Fruit fly (Drosophila melanogaster) whole organism, embryonic: ENCODE data around the gene Doa.

Experiments used
- ATbp ChIP-seq: fragments of 200-800 bp; sonication (Bioruptor generic); optimal IDR thresholded peaks from 2 replicates; lab custom pipeline; 2017; ENCODE audit warnings: missing biosample characterization, mild to moderate bottlenecking, missing genetic modification characterization, missing genetic modification reagents
- Ada2b ChIP-seq: fragments of 200-800 bp; sonication (Bioruptor generic); IDR thresholded peaks from 2 replicates; pipeline ENCODE4 v1.3.6; 2022; ENCODE audit warnings: missing biosample characterization, missing genetic modification characterization
- CG10321 ChIP-seq: fragments of 200-800 bp; sonication (Bioruptor generic); IDR thresholded peaks from 2 replicates; pipeline ENCODE4 v1.3.6; 2022; ENCODE audit warnings: missing biosample characterization, missing genetic modification characterization
- CG10654 ChIP-seq: fragments of 200-800 bp; sonication (Bioruptor generic); optimal IDR thresholded peaks from 2 replicates; lab custom pipeline; 2016; ENCODE audit warnings: missing biosample characterization, missing genetic modification characterization
- CG11504 ChIP-seq: fragments of 200-800 bp; sonication (Bioruptor generic); optimal IDR thresholded peaks from 3 replicates; lab custom pipeline; 2019; ENCODE audit warnings: missing biosample characterization, mild to moderate bottlenecking, missing genetic modification characterization, moderate library complexity
- CG12391 ChIP-seq: fragments of 200-800 bp; sonication (Bioruptor generic); optimal IDR thresholded peaks from 3 replicates; lab custom pipeline; 2018; ENCODE audit warnings: missing biosample characterization, mild to moderate bottlenecking, missing genetic modification characterization, moderate library complexity
- CG12744 ChIP-seq: fragments of 200-800 bp; sonication (Bioruptor generic); optimal IDR thresholded peaks from 2 replicates; lab custom pipeline; 2016; ENCODE audit warnings: missing biosample characterization, missing genetic modification characterization
- CG13123 ChIP-seq: fragments of 200-800 bp; sonication (Bioruptor generic); optimal IDR thresholded peaks from 2 replicates; lab custom pipeline; 2016; ENCODE audit warnings: missing biosample characterization, missing genetic modification characterization
- CG13287 ChIP-seq: fragments of 200-800 bp; sonication (Bioruptor generic); IDR thresholded peaks from 2 replicates; pipeline ENCODE4 v1.3.6; 2022; ENCODE audit warnings: missing biosample characterization, missing genetic modification characterization; ENCODE audit not compliant: partially characterized antibody
- CG15514 ChIP-seq: fragments of 200-800 bp; sonication (Bioruptor generic); optimal IDR thresholded peaks from 3 replicates; lab custom pipeline; 2017; ENCODE audit warnings: missing biosample characterization, missing genetic modification characterization, mild to moderate bottlenecking, moderate library complexity, missing genetic modification reagents
- CG15696 ChIP-seq: fragments of 200-800 bp; sonication (Bioruptor generic); optimal IDR thresholded peaks from 2 replicates; lab custom pipeline; 2019; ENCODE audit warnings: missing biosample characterization, mild to moderate bottlenecking, missing genetic modification characterization, moderate library complexity
- CG16815 ChIP-seq: fragments of 200-800 bp; sonication (Bioruptor generic); optimal IDR thresholded peaks from 3 replicates; lab custom pipeline; 2017; ENCODE audit warnings: missing biosample characterization, mild to moderate bottlenecking, missing genetic modification characterization
- CG2129 ChIP-seq: fragments of 200-800 bp; sonication (Bioruptor generic); IDR thresholded peaks from 2 replicates; pipeline ENCODE4 v1.3.6; 2022; ENCODE audit warnings: missing biosample characterization, missing genetic modification characterization; ENCODE audit not compliant: partially characterized antibody
- CG2678 ChIP-seq: fragments of 200-800 bp; sonication (Bioruptor generic); optimal IDR thresholded peaks from 3 replicates; lab custom pipeline; 2019; ENCODE audit warnings: missing biosample characterization, mild to moderate bottlenecking, missing genetic modification characterization, moderate library complexity
- CG30020 ChIP-seq: fragments of 200-800 bp; optimal IDR thresholded peaks from 2 replicates; lab custom pipeline; 2019; ENCODE audit warnings: missing biosample characterization, mild to moderate bottlenecking, missing genetic modification characterization, moderate library complexity
- CG4328 ChIP-seq: fragments of 200-800 bp; sonication (Bioruptor generic); optimal IDR thresholded peaks from 3 replicates; lab custom pipeline; 2017; ENCODE audit warnings: missing biosample characterization, missing genetic modification reagents, missing genetic modification characterization
- CG7839 ChIP-seq: fragments of 200-800 bp; sonication (Bioruptor generic); optimal IDR thresholded peaks from 3 replicates; lab custom pipeline; 2018; ENCODE audit warnings: missing biosample characterization, mild to moderate bottlenecking, missing genetic modification characterization, moderate library complexity
- CG9215 ChIP-seq: fragments of 200-800 bp; sonication (Bioruptor generic); IDR thresholded peaks from 2 replicates; pipeline ENCODE4 v1.3.6; 2022; ENCODE audit warnings: missing biosample characterization, missing genetic modification characterization
- D19A ChIP-seq: fragments of 200-800 bp; optimal IDR thresholded peaks from 3 replicates; lab custom pipeline; 2019; ENCODE audit warnings: missing biosample characterization, mild to moderate bottlenecking, missing genetic modification characterization, moderate library complexity
- Dref ChIP-seq: fragments of 200-800 bp; sonication (Bioruptor generic); IDR thresholded peaks from 2 replicates; pipeline ENCODE4 v1.3.6; 2022; ENCODE audit warnings: missing biosample characterization, missing genetic modification characterization
- Eip74EF ChIP-seq, 2 experiments: fragments of 200-800 bp in 1 of 2; fragments of >200 bp in 1 of 2; sonication (Bioruptor generic) in 1 of 2; optimal IDR thresholded peaks; 2 replicates each; lab custom pipeline; 2017 to 2019; ENCODE audit warnings: missing biosample characterization in 2 of 2, missing genetic modification characterization in 2 of 2, mild to moderate bottlenecking in 1 of 2, moderate library complexity in 1 of 2
- Hsf ChIP-seq: fragments of 200-800 bp; sonication (Bioruptor generic); optimal IDR thresholded peaks from 3 replicates; lab custom pipeline; 2016; ENCODE audit warnings: missing biosample characterization, missing genetic modification characterization
- Lim3 ChIP-seq: fragments of 200-800 bp; sonication (Bioruptor generic); IDR thresholded peaks from 2 replicates; pipeline ENCODE4 v1.3.6; 2022; ENCODE audit warnings: missing biosample characterization, missing genetic modification characterization
- Oaz ChIP-seq: fragments of 200-800 bp; sonication (Bioruptor generic); IDR thresholded peaks from 2 replicates; pipeline ENCODE4 v1.3.6; 2022; ENCODE audit warnings: missing biosample characterization, missing genetic modification characterization
- Ptx1 ChIP-seq: fragments of 200-800 bp; sonication (Bioruptor generic); IDR thresholded peaks from 2 replicates; pipeline ENCODE4 v1.3.6; 2022; ENCODE audit warnings: missing biosample characterization, missing genetic modification characterization
- Xbp1 ChIP-seq: fragments of 200-800 bp; sonication (Bioruptor generic); optimal IDR thresholded peaks from 3 replicates; lab custom pipeline; 2016; ENCODE audit warnings: missing biosample characterization, mild to moderate bottlenecking, missing genetic modification characterization
- ab ChIP-seq: fragments of 200-800 bp; sonication (Bioruptor generic); optimal IDR thresholded peaks from 2 replicates; lab custom pipeline; 2016; ENCODE audit warnings: missing biosample characterization, missing genetic modification characterization
- abd-A ChIP-seq: fragments of 200-800 bp; sonication (Bioruptor generic); optimal IDR thresholded peaks from 3 replicates; lab custom pipeline; 2019; ENCODE audit warnings: missing biosample characterization, mild to moderate bottlenecking, missing genetic modification characterization, moderate library complexity
- crc ChIP-seq: fragments of 200-800 bp; sonication (Bioruptor generic); optimal IDR thresholded peaks from 2 replicates; lab custom pipeline; 2016; ENCODE audit warnings: missing biosample characterization, missing genetic modification characterization
- dati ChIP-seq: fragments of 200-800 bp; sonication (Bioruptor generic); IDR thresholded peaks from 2 replicates; pipeline ENCODE4 v1.3.6; 2022; ENCODE audit warnings: missing biosample characterization, missing genetic modification characterization
- dm ChIP-seq: fragments of 200-800 bp; sonication (Bioruptor generic); optimal IDR thresholded peaks from 3 replicates; lab custom pipeline; 2016; ENCODE audit warnings: missing biosample characterization, missing genetic modification characterization
- ems ChIP-seq: fragments of 200-800 bp; sonication (Bioruptor generic); optimal IDR thresholded peaks from 3 replicates; lab custom pipeline; 2016; ENCODE audit warnings: missing biosample characterization, missing genetic modification characterization
- exex ChIP-seq: fragments of 200-800 bp; sonication (Bioruptor generic); optimal IDR thresholded peaks from 4 replicates; lab custom pipeline; 2018; ENCODE audit warnings: missing biosample characterization, mild to moderate bottlenecking, missing genetic modification characterization, moderate library complexity
- gce ChIP-seq: fragments of 200-800 bp; sonication (Bioruptor generic); IDR thresholded peaks from 3 replicates; pipeline ENCODE4 v1.3.6; 2022; ENCODE audit warnings: missing biosample characterization, missing genetic modification characterization
- hkb ChIP-seq, 2 experiments: fragments of 200-800 bp in 1 of 2; fragments of >200 bp in 1 of 2; sonication (Bioruptor generic) in 1 of 2; IDR thresholded peaks in 1 of 2; optimal IDR thresholded peaks in 1 of 2; 2 replicates each; pipeline versions ENCODE4 v1.3.6 to Lab custom; 2017 to 2022; ENCODE audit warnings: missing biosample characterization in 1 of 2, missing genetic modification characterization in 1 of 2
- luna ChIP-seq: fragments of 200-800 bp; sonication (Bioruptor generic); optimal IDR thresholded peaks from 2 replicates; lab custom pipeline; 2016; ENCODE audit warnings: missing biosample characterization, missing genetic modification characterization
- pum ChIP-seq: fragments of 200-800 bp; sonication (Bioruptor generic); optimal IDR thresholded peaks from 2 replicates; lab custom pipeline; 2016; ENCODE audit warnings: missing biosample characterization, missing genetic modification characterization
- repo ChIP-seq: fragments of 200-800 bp; sonication (Bioruptor generic); optimal IDR thresholded peaks from 2 replicates; lab custom pipeline; 2016; ENCODE audit warnings: missing biosample characterization, missing genetic modification characterization
- rib ChIP-seq: fragments of 200-800 bp; sonication (Bioruptor generic); IDR thresholded peaks from 2 replicates; pipeline ENCODE4 v1.3.6; 2022; ENCODE audit warnings: missing biosample characterization, missing genetic modification characterization
- sd ChIP-seq: fragments of 200-800 bp; sonication (Bioruptor generic); optimal IDR thresholded peaks from 3 replicates; lab custom pipeline; 2018; ENCODE audit warnings: missing biosample characterization, mild to moderate bottlenecking, missing genetic modification characterization, moderate library complexity
- shn ChIP-seq: fragments of 200-800 bp; sonication (Bioruptor generic); optimal IDR thresholded peaks from 3 replicates; lab custom pipeline; 2016; ENCODE audit warnings: missing biosample characterization, missing genetic modification characterization
- stc ChIP-seq: fragments of 200-800 bp; sonication (Bioruptor generic); IDR thresholded peaks from 2 replicates; pipeline ENCODE4 v1.3.6; 2022; ENCODE audit warnings: missing biosample characterization, missing genetic modification characterization
- tgo ChIP-seq: fragments of 200-800 bp; sonication (Bioruptor generic); IDR thresholded peaks from 3 replicates; pipeline ENCODE4 v1.3.6; 2022; ENCODE audit warnings: missing biosample characterization, missing genetic modification characterization
- trh ChIP-seq: fragments of 200-800 bp; sonication (Bioruptor generic); optimal IDR thresholded peaks from 2 replicates; lab custom pipeline; 2016; ENCODE audit warnings: missing biosample characterization, missing genetic modification characterization
- twi ChIP-seq: fragments of 200-800 bp; optimal IDR thresholded peaks from 2 replicates; lab custom pipeline; 2019; ENCODE audit warnings: missing biosample characterization, mild to moderate bottlenecking, missing genetic modification characterization, moderate library complexity
- vnd ChIP-seq: fragments of 200-800 bp; sonication (Bioruptor generic); IDR thresholded peaks from 3 replicates; pipeline ENCODE4 v1.3.6; 2022; ENCODE audit warnings: missing biosample characterization, missing genetic modification characterization; ENCODE audit not compliant: partially characterized antibody
- wdn ChIP-seq: fragments of 200-800 bp; sonication (Bioruptor generic); IDR thresholded peaks from 2 replicates; pipeline ENCODE4 v1.3.6; 2022; ENCODE audit warnings: missing biosample characterization, missing genetic modification characterization
- wek ChIP-seq: fragments of 200-800 bp; sonication (Bioruptor generic); optimal IDR thresholded peaks from 3 replicates; lab custom pipeline; 2018; ENCODE audit warnings: missing biosample characterization, mild to moderate bottlenecking, missing genetic modification characterization, moderate library complexity
- z ChIP-seq: fragments of 200-800 bp; sonication (Bioruptor generic); IDR thresholded peaks from 3 replicates; pipeline ENCODE4 v1.3.6; 2022; ENCODE audit warnings: missing biosample characterization, missing genetic modification characterization

Doa gene

DNA sequence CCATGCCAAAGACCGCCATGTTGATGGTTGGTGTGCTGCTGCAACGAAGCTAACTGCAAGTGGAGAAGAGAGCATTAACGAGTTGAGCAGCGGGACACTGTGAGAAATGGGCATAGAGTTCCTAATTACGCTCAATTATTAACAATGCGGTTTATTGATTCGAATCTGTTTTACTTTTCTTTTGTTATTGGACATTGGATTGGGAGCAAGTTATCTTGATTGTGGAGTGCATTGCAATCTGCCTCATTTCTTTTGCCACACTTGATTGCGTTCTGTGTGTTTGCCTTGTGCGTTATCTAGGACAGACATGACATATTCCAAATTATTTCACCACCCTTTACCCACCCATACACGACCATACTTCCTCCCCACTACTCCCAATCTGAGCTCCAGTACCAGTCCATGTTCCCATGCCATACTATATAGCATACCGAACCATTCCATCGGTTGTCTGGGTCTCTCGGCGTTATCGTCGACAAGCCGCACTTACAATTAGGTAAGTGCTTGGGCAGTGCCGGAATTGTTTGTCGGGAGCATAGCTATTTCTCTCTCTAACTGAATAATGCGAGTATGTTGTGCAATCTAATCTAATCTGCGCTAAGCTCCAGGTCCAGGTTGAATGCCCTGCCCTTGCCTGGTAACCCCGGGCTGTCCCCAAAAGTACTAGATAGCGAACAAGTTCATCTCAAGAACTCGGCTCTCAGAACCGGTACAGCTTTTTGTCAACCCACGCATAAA is 30.4 kb upstream of the Doa start (continued):
- TF ChIP-seq trh (GFP tag; lab: Kevin White, UChicago) (no peak), CG15696 (tag; lab: Kevin White, UChicago) (peak; percentile 1), pum (GFP tag; lab: Kevin White, UChicago) (peak; percentile 34), CG10654 (no peak), Ada2b (GFP tag; lab: Robert Waterston, UW) (0 out of 2 replicates have a peak, but pooled peaks have one; percentile 31), CG15514 (no peak), CG13287 (GFP tag; lab: Robert Waterston, UW) (no peak), twi (tag; lab: Kevin White, UChicago) (peak; percentile 23), luna (GFP tag; lab: Kevin White, UChicago) (no peak), CG2129 (GFP tag; lab: Robert Waterston, UW) (no peak), Ptx1 (GFP tag; lab: Robert Waterston, UW) (peak; percentile 64), wdn (GFP tag; lab: Robert Waterston, UW) (no peak), CG16815 (no peak), CG7839 (peak; percentile 58), dm (GFP tag; lab: Kevin White, UChicago) (no peak), z (no peak), hkb (optimal IDR thresholded peaks at IDR 0.05; lab: Kevin White, UChicago) (no peak), hkb (GFP tag; IDR thresholded peaks at IDR 0.05; lab: Robert Waterston, UW) (peak; percentile 40; the same call in 1 of the 2 replicates), abd-A (tag; lab: Kevin White, UChicago) (no peak), CG13123 (no peak), CG12744 (GFP tag; lab: Kevin White, UChicago) (no peak), Xbp1 (GFP tag; lab: Kevin White, UChicago) (peak; percentile 44), Oaz (0 out of 2 replicates have a peak, but pooled peaks have one; percentile 7), Dref (GFP tag; lab: Robert Waterston, UW) (no peak), shn (GFP tag; lab: Kevin White, UChicago) (peak; percentile 2), gce (GFP tag; lab: Robert Waterston, UW) (no peak), wek (no peak), Hsf (GFP tag; lab: Kevin White, UChicago) (no peak), Lim3 (GFP tag; lab: Robert Waterston, UW) (no peak), CG11504 (peak; percentile 58), stc (GFP tag; lab: Robert Waterston, UW) (peak; percentile 67; the same call in 1 of the 2 replicates), sd (tag; lab: Kevin White, UChicago) (no peak), CG4328 (no peak), repo (GFP tag; lab: Kevin White, UChicago) (no peak), CG10321 (GFP tag; lab: Robert Waterston, UW) (no peak), D19A (peak; percentile 33), dati (GFP tag; lab: Robert Waterston, UW) (no peak), exex (no peak), CG12391 (tag; lab: Kevin White, UChicago) (peak; percentile 45), tgo (GFP tag; lab: Robert Waterston, UW) (peak; percentile 33; the same call in 1 of the 3 replicates), CG2678 (tag; lab: Kevin White, UChicago) (peak; percentile 58), ab (GFP tag; lab: Kevin White, UChicago) (no peak), ATbp (peak; percentile 51), rib (no peak), CG30020 (no peak), vnd (GFP tag; lab: Robert Waterston, UW) (no peak), crc (GFP tag; lab: Kevin White, UChicago) (no peak), ems (GFP tag; lab: Kevin White, UChicago) (peak; percentile 7), Eip74EF (GFP tag; optimal IDR thresholded peaks at IDR 0.05; lab: Kevin White, UChicago) (no peak), CG9215 (GFP tag; lab: Robert Waterston, UW) (peak; percentile 24; the same call in 1 of the 2 replicates)
